Fruit fly (Drosophila melanogaster) whole organism, embryonic: Measurements from ENCODE around the gene CG5013.

Source experiments
- Abd-B ChIP-seq: fragments of 200-800 bp; sonication (Bioruptor generic); optimal IDR thresholded peaks from 2 replicates; lab custom pipeline; 2018; ENCODE audit warnings: missing biosample characterization, mild to moderate bottlenecking, missing genetic modification characterization, moderate library complexity
- Blimp-1 ChIP-seq: fragments of 200-800 bp; sonication (Bioruptor generic); optimal IDR thresholded peaks from 3 replicates; lab custom pipeline; 2018; ENCODE audit warnings: missing biosample characterization, missing genetic modification characterization, mild to moderate bottlenecking, moderate library complexity, missing genetic modification reagents
- BtbVII ChIP-seq: fragments of 200-800 bp; sonication (Bioruptor generic); optimal IDR thresholded peaks from 3 replicates; lab custom pipeline; 2017; ENCODE audit warnings: missing biosample characterization, mild to moderate bottlenecking, missing genetic modification characterization
- CG10654 ChIP-seq: fragments of 200-800 bp; sonication (Bioruptor generic); optimal IDR thresholded peaks from 2 replicates; lab custom pipeline; 2016; ENCODE audit warnings: missing biosample characterization, missing genetic modification characterization
- CG11456 ChIP-seq: fragments of 200-800 bp; sonication (Bioruptor generic); IDR thresholded peaks from 3 replicates; pipeline ENCODE4 v1.3.6; 2022; ENCODE audit warnings: missing biosample characterization, missing genetic modification characterization
- CG12942 ChIP-seq: fragments of 200-800 bp; sonication (Bioruptor generic); optimal IDR thresholded peaks from 3 replicates; lab custom pipeline; 2016; ENCODE audit warnings: missing biosample characterization, missing genetic modification characterization
- CG13775 ChIP-seq: fragments of 200-800 bp; sonication (Bioruptor generic); optimal IDR thresholded peaks from 3 replicates; lab custom pipeline; 2017; ENCODE audit warnings: missing biosample characterization, mild to moderate bottlenecking, missing genetic modification characterization
- CG15269 ChIP-seq: fragments of 200-800 bp; sonication (Bioruptor generic); optimal IDR thresholded peaks from 2 replicates; lab custom pipeline; 2018; ENCODE audit warnings: missing biosample characterization, mild to moderate bottlenecking, missing genetic modification characterization, moderate library complexity
- CG1647 ChIP-seq: fragments of 200-800 bp; sonication (Bioruptor generic); optimal IDR thresholded peaks from 3 replicates; lab custom pipeline; 2016; ENCODE audit warnings: missing biosample characterization, missing genetic modification characterization
- CG2712 ChIP-seq: fragments of 200-800 bp; optimal IDR thresholded peaks from 3 replicates; lab custom pipeline; 2019; ENCODE audit warnings: missing biosample characterization, mild to moderate bottlenecking, missing genetic modification characterization, moderate library complexity
- CG30020 ChIP-seq: fragments of 200-800 bp; optimal IDR thresholded peaks from 2 replicates; lab custom pipeline; 2019; ENCODE audit warnings: missing biosample characterization, mild to moderate bottlenecking, missing genetic modification characterization, moderate library complexity
- CG30431 ChIP-seq: fragments of 200-800 bp; sonication (Bioruptor generic); optimal IDR thresholded peaks from 2 replicates; lab custom pipeline; 2017; ENCODE audit warnings: missing biosample characterization, missing genetic modification characterization
- CG3726 ChIP-seq: fragments of 200-800 bp; sonication (Bioruptor generic); IDR thresholded peaks from 3 replicates; pipeline ENCODE4, ENCODE4 v1.3.6; 2022; ENCODE audit warnings: missing biosample characterization, missing genetic modification characterization
- CG4707 ChIP-seq: fragments of 200-800 bp; sonication (Bioruptor generic); optimal IDR thresholded peaks from 2 replicates; lab custom pipeline; 2018; ENCODE audit warnings: missing biosample characterization, mild to moderate bottlenecking, missing genetic modification characterization, moderate library complexity
- CG8290 ChIP-seq, 3 experiments: fragments of 200-800 bp; sonication (Bioruptor generic); optimal IDR thresholded peaks; 2 replicates each; lab custom pipeline; 2016 to 2019; ENCODE audit warnings: missing biosample characterization in 3 of 3, missing genetic modification characterization in 3 of 3, mild to moderate bottlenecking in 2 of 3, moderate library complexity in 1 of 3
- CG8765 ChIP-seq: fragments of 200-800 bp; sonication (Bioruptor generic); IDR thresholded peaks from 2 replicates; pipeline ENCODE4 v1.3.6; 2022; ENCODE audit warnings: missing biosample characterization, missing genetic modification characterization
- CG9437 ChIP-seq: fragments of 200-800 bp; sonication (Bioruptor generic); optimal IDR thresholded peaks from 2 replicates; lab custom pipeline; 2018; ENCODE audit warnings: missing biosample characterization, mild to moderate bottlenecking, missing genetic modification characterization
- CG9727 ChIP-seq: fragments of 200-800 bp; sonication (Bioruptor generic); optimal IDR thresholded peaks from 3 replicates; lab custom pipeline; 2017; ENCODE audit warnings: missing biosample characterization, mild to moderate bottlenecking, missing genetic modification characterization
- CG9797 ChIP-seq: fragments of 200-800 bp; sonication (Bioruptor generic); optimal IDR thresholded peaks from 3 replicates; lab custom pipeline; 2018; ENCODE audit warnings: missing biosample characterization, mild to moderate bottlenecking, missing genetic modification characterization
- Dll ChIP-seq: fragments of 200-800 bp; sonication (Bioruptor generic); IDR thresholded peaks from 4 replicates; pipeline ENCODE4 v1.3.6; 2022; ENCODE audit warnings: missing biosample characterization, missing genetic modification characterization; ENCODE audit not compliant: partially characterized antibody
- Doc3 ChIP-seq: fragments of 200-800 bp; sonication (Bioruptor generic); IDR thresholded peaks from 3 replicates; pipeline ENCODE4 v1.3.6; 2022; ENCODE audit warnings: missing biosample characterization, missing genetic modification characterization; ENCODE audit not compliant: partially characterized antibody
- Lhr ChIP-seq: fragments of 200-800 bp; sonication (Bioruptor generic); optimal IDR thresholded peaks from 3 replicates; lab custom pipeline; 2017; ENCODE audit warnings: mild to moderate bottlenecking, missing biosample characterization, missing genetic modification reagents, missing genetic modification characterization
- Med ChIP-seq: fragments of 200-800 bp; sonication (Bioruptor generic); peaks from one replicate; lab custom pipeline; 2016; ENCODE audit warnings: missing biosample characterization, missing genetic modification characterization, mild to moderate bottlenecking, inconsistent platforms, moderate library complexity
- NC2β ChIP-seq: fragments of 200-800 bp; sonication (Bioruptor generic); optimal IDR thresholded peaks from 2 replicates; lab custom pipeline; 2016; ENCODE audit warnings: missing biosample characterization, missing genetic modification characterization
- Nf-YC ChIP-seq: fragments of 200-800 bp; optimal IDR thresholded peaks from 3 replicates; lab custom pipeline; 2019; ENCODE audit warnings: missing biosample characterization, mild to moderate bottlenecking, missing genetic modification characterization, moderate library complexity
- NfI ChIP-seq: fragments of 200-800 bp; sonication (Bioruptor generic); optimal IDR thresholded peaks from 3 replicates; lab custom pipeline; 2018; ENCODE audit warnings: missing biosample characterization, mild to moderate bottlenecking, missing genetic modification characterization, moderate library complexity
- Pdp1 ChIP-seq, 2 experiments: fragments of 200-800 bp; sonication (Bioruptor generic); optimal IDR thresholded peaks; 3 replicates each; lab custom pipeline; 2016; ENCODE audit warnings: missing biosample characterization in 2 of 2, missing genetic modification characterization in 2 of 2, mild to moderate bottlenecking in 1 of 2, moderate library complexity in 1 of 2
- Side ChIP-seq: fragments of 200-800 bp; sonication (Bioruptor generic); optimal IDR thresholded peaks from 2 replicates; lab custom pipeline; 2016; ENCODE audit warnings: missing biosample characterization, missing genetic modification characterization
- Sry-β ChIP-seq: fragments of 200-800 bp; sonication (Bioruptor generic); optimal IDR thresholded peaks from 2 replicates; lab custom pipeline; 2018; ENCODE audit warnings: missing biosample characterization, mild to moderate bottlenecking, missing genetic modification characterization, moderate library complexity
- bbx ChIP-seq: fragments of 200-800 bp; sonication (Bioruptor generic); IDR thresholded peaks from 2 replicates; pipeline ENCODE4 v1.3.6; 2022; ENCODE audit warnings: missing biosample characterization, missing genetic modification characterization; ENCODE audit not compliant: partially characterized antibody
- cas ChIP-seq: fragments of 200-800 bp; sonication (Bioruptor generic); IDR thresholded peaks from 2 replicates; pipeline ENCODE4 v1.3.6; 2022; ENCODE audit warnings: missing biosample characterization, missing genetic modification characterization
- crc ChIP-seq: fragments of 200-800 bp; sonication (Bioruptor generic); optimal IDR thresholded peaks from 2 replicates; lab custom pipeline; 2016; ENCODE audit warnings: missing biosample characterization, missing genetic modification characterization
- da ChIP-seq: fragments of 200-800 bp; sonication (Bioruptor generic); optimal IDR thresholded peaks from 2 replicates; lab custom pipeline; 2016; ENCODE audit warnings: missing biosample characterization, missing genetic modification characterization
- disco-r ChIP-seq: fragments of 200-800 bp; sonication (Bioruptor generic); optimal IDR thresholded peaks from 2 replicates; lab custom pipeline; 2016; ENCODE audit warnings: missing biosample characterization, missing genetic modification characterization
- eve ChIP-seq, 2 experiments: fragments of >200 bp; optimal IDR thresholded peaks; 2 replicates each; lab custom pipeline; 2017; ENCODE audit warnings: missing biosample characterization in 2 of 2, missing genetic modification characterization in 2 of 2
- exex ChIP-seq: fragments of 200-800 bp; sonication (Bioruptor generic); optimal IDR thresholded peaks from 4 replicates; lab custom pipeline; 2018; ENCODE audit warnings: missing biosample characterization, mild to moderate bottlenecking, missing genetic modification characterization, moderate library complexity
- fd96Cb ChIP-seq: fragments of 200-800 bp; sonication (Bioruptor generic); optimal IDR thresholded peaks from 2 replicates; lab custom pipeline; 2018; ENCODE audit warnings: missing biosample characterization, mild to moderate bottlenecking, missing genetic modification characterization, moderate library complexity
- gce ChIP-seq: fragments of 200-800 bp; sonication (Bioruptor generic); IDR thresholded peaks from 3 replicates; pipeline ENCODE4 v1.3.6; 2022; ENCODE audit warnings: missing biosample characterization, missing genetic modification characterization
- grn ChIP-seq: fragments of 200-800 bp; sonication (Bioruptor generic); optimal IDR thresholded peaks from 3 replicates; lab custom pipeline; 2017; ENCODE audit warnings: missing biosample characterization, missing genetic modification characterization
- kay ChIP-seq: fragments of 200-800 bp; sonication (Bioruptor generic); optimal IDR thresholded peaks from 2 replicates; lab custom pipeline; 2016; ENCODE audit warnings: missing biosample characterization, missing genetic modification characterization
- lab ChIP-seq: fragments of 200-800 bp; sonication (Bioruptor generic); optimal IDR thresholded peaks from 3 replicates; lab custom pipeline; 2017; ENCODE audit warnings: missing biosample characterization, missing genetic modification characterization, mild to moderate bottlenecking, moderate library complexity, missing genetic modification reagents
- lilli ChIP-seq: fragments of 200-800 bp; sonication (Bioruptor generic); optimal IDR thresholded peaks from 3 replicates; lab custom pipeline; 2016; ENCODE audit warnings: missing biosample characterization, missing genetic modification characterization
- mam ChIP-seq: fragments of 200-800 bp; sonication (Bioruptor generic); optimal IDR thresholded peaks from 3 replicates; lab custom pipeline; 2016; ENCODE audit warnings: missing biosample characterization, missing genetic modification characterization
- phol ChIP-seq: fragments of 200-800 bp; sonication (Bioruptor generic); optimal IDR thresholded peaks from 3 replicates; lab custom pipeline; 2018; ENCODE audit warnings: missing biosample characterization, mild to moderate bottlenecking, missing genetic modification characterization, moderate library complexity
- sim ChIP-seq: fragments of 200-800 bp; sonication (Bioruptor generic); IDR thresholded peaks from 2 replicates; pipeline ENCODE4 v1.3.6; 2022; ENCODE audit warnings: missing biosample characterization, missing genetic modification characterization
- slou ChIP-seq: fragments of 200-800 bp; sonication (Bioruptor generic); optimal IDR thresholded peaks from 3 replicates; lab custom pipeline; 2016; ENCODE audit warnings: missing biosample characterization, missing genetic modification characterization
- ttk ChIP-seq: fragments of 200-800 bp; sonication (Bioruptor generic); IDR thresholded peaks from 2 replicates; pipeline ENCODE4 v2.1.2; 2022; ENCODE audit warnings: missing biosample characterization, missing genetic modification characterization
- usp ChIP-seq: fragments of >200 bp; optimal IDR thresholded peaks from 2 replicates; lab custom pipeline; 2017; ENCODE audit warnings: missing biosample characterization, missing genetic modification characterization
- vnd ChIP-seq: fragments of 200-800 bp; sonication (Bioruptor generic); IDR thresholded peaks from 3 replicates; pipeline ENCODE4 v1.3.6; 2022; ENCODE audit warnings: missing biosample characterization, missing genetic modification characterization; ENCODE audit not compliant: partially characterized antibody

The CG5013 gene

DNA sequence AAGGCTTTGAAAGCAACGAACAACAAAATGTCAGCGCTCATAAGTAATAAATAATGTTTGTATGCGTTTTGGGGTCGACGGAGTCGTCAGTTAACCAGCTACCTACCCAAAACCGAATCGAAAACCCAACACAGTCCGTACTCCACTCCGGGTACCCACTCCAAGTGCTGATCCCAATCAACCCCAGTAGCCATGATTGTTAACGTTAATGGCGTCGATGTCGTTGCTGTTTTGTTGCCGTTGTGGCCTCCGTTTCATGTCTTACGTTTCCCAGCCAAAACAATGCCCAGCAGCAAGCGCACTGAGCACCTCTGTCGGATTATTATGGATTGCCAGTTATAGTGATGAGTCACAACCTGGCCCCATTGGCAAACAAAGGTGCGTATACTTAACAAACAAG, 40.4 kb upstream of the CG5013 start, which contains the start of gene GATAe:
Gene GATAe, plus strand, starts transcription at position 76 of the 400 bp plus-strand sequence.
- TF ChIP-seq Sry-β (GFP tag; lab: Kevin White, UChicago) (peak; percentile 48), usp (GFP tag; lab: Kevin White, UChicago) (no peak), eve (GFP tag; optimal IDR thresholded peaks at IDR 0.05; lab: Kevin White, UChicago) (no peak), da (GFP tag; lab: Kevin White, UChicago) (no peak), Doc3 (GFP tag; lab: Robert Waterston, UW) (no peak), fd96Cb (tag; lab: Kevin White, UChicago) (no peak), exex (tag; lab: Kevin White, UChicago) (peak; percentile 50), kay (peak; percentile 27), CG9437 (GFP tag; lab: Kevin White, UChicago) (peak; percentile 9), grn (peak; percentile 87), lab (peak; percentile 34), gce (GFP tag; lab: Robert Waterston, UW) (no peak), vnd (GFP tag; lab: Robert Waterston, UW) (0 out of 3 replicates have a peak, but pooled peaks have one; percentile 24), CG8765 (GFP tag; lab: Robert Waterston, UW) (no peak), CG2712 (tag; lab: Kevin White, UChicago) (no peak), Side (GFP tag; lab: Kevin White, UChicago) (no peak), Nf-YC (peak; percentile 20), CG9727 (GFP tag; lab: Kevin White, UChicago) (no peak), CG8290 (GFP tag; optimal IDR thresholded peaks at IDR 0.05; lab: Kevin White, UChicago) (no peak), CG8290 (tag; optimal IDR thresholded peaks at IDR 0.05; lab: Kevin White, UChicago) (peak in 1 of 2 experiments; percentile 17), CG15269 (tag; lab: Kevin White, UChicago) (peak; percentile 1), CG30020 (tag; lab: Kevin White, UChicago) (no peak), NC2β (GFP tag; lab: Kevin White, UChicago) (no peak), sim (GFP tag; lab: Robert Waterston, UW) (0 out of 2 replicates have a peak, but pooled peaks have one; percentile 40), CG1647 (GFP tag; lab: Kevin White, UChicago) (no peak), Pdp1 (GFP tag; optimal IDR thresholded peaks at IDR 0.05; lab: Kevin White, UChicago) (peak in 1 of 2 experiments; percentile 2), Med (peak; percentile 47), phol (tag; lab: Kevin White, UChicago) (peak; percentile 18), bbx (GFP tag; lab: Robert Waterston, UW) (0 out of 2 replicates have a peak, but pooled peaks have one; percentile 14)

- no peak for TF ChIP-seq Dll (GFP tag; lab: Robert Waterston, UW)
- no peak for TF ChIP-seq CG30431 (GFP tag; lab: Kevin White, UChicago)
- no peak for TF ChIP-seq disco-r (GFP tag; lab: Kevin White, UChicago)
- no peak for TF ChIP-seq CG10654
- TF ChIP-seq crc, result no peak
- no peak for TF ChIP-seq lilli (GFP tag; lab: Kevin White, UChicago)
- TF ChIP-seq CG9797 (GFP tag; lab: Kevin White, UChicago), result no peak
- no peak for TF ChIP-seq CG9727 (GFP tag; lab: Kevin White, UChicago)
- TF ChIP-seq ttk (GFP tag; lab: Robert Waterston, UW), result peak; percentile 23; the same call in 1 of the 2 replicates
- TF ChIP-seq CG13775 (GFP tag; lab: Kevin White, UChicago), result no peak
- no peak for TF ChIP-seq CG12942 (GFP tag; lab: Kevin White, UChicago)
- no peak for TF ChIP-seq CG3726
- no peak for TF ChIP-seq slou
- TF ChIP-seq NfI (GFP tag; lab: Kevin White, UChicago), result no peak
- no peak for TF ChIP-seq mam (GFP tag; lab: Kevin White, UChicago)
- TF ChIP-seq BtbVII (GFP tag; lab: Kevin White, UChicago), result no peak
- peak; percentile 89 for TF ChIP-seq Nf-YC
- TF ChIP-seq Lhr (GFP tag; lab: Kevin White, UChicago), result no peak
- no peak for TF ChIP-seq cas (GFP tag; lab: Robert Waterston, UW)
- TF ChIP-seq Blimp-1, result no peak
- no peak for TF ChIP-seq Abd-B
- TF ChIP-seq CG4707, result no peak
- 0 out of 3 replicates have a peak, but pooled peaks have one; percentile 54 for TF ChIP-seq CG11456 (GFP tag; lab: Robert Waterston, UW)
Observed at dm6 chr3R:16010009-16010505, 39.4 kb upstream of the CG5013 start.
